Fruit fly (Drosophila melanogaster) whole organism, embryonic: Measurements from ENCODE around the gene Oatp74D.

Source experiments
- ATbp ChIP-seq: fragments of 200-800 bp; sonication (Bioruptor generic); optimal IDR thresholded peaks from 2 replicates; lab custom pipeline; 2017; ENCODE audit warnings: missing biosample characterization, mild to moderate bottlenecking, missing genetic modification characterization, missing genetic modification reagents
- Bdp1 ChIP-seq: fragments of 200-800 bp; sonication (Bioruptor generic); optimal IDR thresholded peaks from 3 replicates; lab custom pipeline; 2016; ENCODE audit warnings: missing biosample characterization, missing genetic modification characterization
- CG10565 ChIP-seq: fragments of 200-800 bp; sonication (Bioruptor generic); optimal IDR thresholded peaks from 3 replicates; lab custom pipeline; 2016; ENCODE audit warnings: missing biosample characterization, mild to moderate bottlenecking, missing genetic modification characterization
- CG10959 ChIP-seq: fragments of 200-800 bp; sonication (Bioruptor generic); IDR thresholded peaks from 2 replicates; pipeline ENCODE4 v1.3.6; 2022; ENCODE audit warnings: missing biosample characterization, missing genetic modification characterization
- CG11695 ChIP-seq: fragments of 200-800 bp; sonication (Bioruptor generic); IDR thresholded peaks from 3 replicates; pipeline ENCODE4 v1.3.6; 2022; ENCODE audit warnings: missing biosample characterization, missing genetic modification characterization
- CG12391 ChIP-seq: fragments of 200-800 bp; sonication (Bioruptor generic); optimal IDR thresholded peaks from 3 replicates; lab custom pipeline; 2018; ENCODE audit warnings: missing biosample characterization, mild to moderate bottlenecking, missing genetic modification characterization, moderate library complexity
- CG13624 ChIP-seq: fragments of 200-800 bp; sonication (Bioruptor generic); optimal IDR thresholded peaks from 2 replicates; lab custom pipeline; 2016; ENCODE audit warnings: missing biosample characterization, missing genetic modification characterization
- CG13775 ChIP-seq: fragments of 200-800 bp; sonication (Bioruptor generic); optimal IDR thresholded peaks from 3 replicates; lab custom pipeline; 2017; ENCODE audit warnings: missing biosample characterization, mild to moderate bottlenecking, missing genetic modification characterization
- CG14710 ChIP-seq: fragments of 200-800 bp; sonication (Bioruptor generic); optimal IDR thresholded peaks from 3 replicates; lab custom pipeline; 2019; ENCODE audit warnings: missing biosample characterization, mild to moderate bottlenecking, missing genetic modification characterization, moderate library complexity
- CG18262 ChIP-seq: fragments of 200-800 bp; optimal IDR thresholded peaks from 3 replicates; lab custom pipeline; 2019; ENCODE audit warnings: missing biosample characterization, mild to moderate bottlenecking, missing genetic modification characterization, moderate library complexity
- CG2199 ChIP-seq: fragments of 200-800 bp; sonication (Bioruptor generic); IDR thresholded peaks from 3 replicates; pipeline ENCODE4 v1.3.6; 2022; ENCODE audit warnings: missing biosample characterization, missing genetic modification characterization
- CG2202 ChIP-seq: fragments of 200-800 bp; sonication (Bioruptor generic); optimal IDR thresholded peaks from 2 replicates; lab custom pipeline; 2018; ENCODE audit warnings: missing biosample characterization, mild to moderate bottlenecking, missing genetic modification characterization
- CG31441 ChIP-seq: fragments of 200-800 bp; sonication (Bioruptor generic); IDR thresholded peaks from 2 replicates; pipeline ENCODE4 v1.3.6; 2022; ENCODE audit warnings: missing biosample characterization, missing genetic modification characterization
- CG3281 ChIP-seq: fragments of 200-800 bp; sonication (Bioruptor generic); optimal IDR thresholded peaks from 3 replicates; lab custom pipeline; 2017; ENCODE audit warnings: missing biosample characterization, mild to moderate bottlenecking, missing genetic modification characterization
- CG3995 ChIP-seq: fragments of 200-800 bp; sonication (Bioruptor generic); optimal IDR thresholded peaks from 3 replicates; lab custom pipeline; 2016; ENCODE audit warnings: missing biosample characterization, missing genetic modification characterization
- CG4360 ChIP-seq: fragments of 200-800 bp; sonication (Bioruptor generic); IDR thresholded peaks from 2 replicates; pipeline ENCODE4 v1.3.6; 2022; ENCODE audit warnings: missing biosample characterization, missing genetic modification characterization
- CG5953 ChIP-seq: fragments of 200-800 bp; sonication (Bioruptor generic); IDR thresholded peaks from 2 replicates; pipeline ENCODE4 v1.3.6; 2022; ENCODE audit warnings: missing biosample characterization, missing genetic modification characterization
- CG6791 ChIP-seq: fragments of 200-800 bp; sonication (Bioruptor generic); IDR thresholded peaks from 3 replicates; pipeline ENCODE4 v1.3.6; 2022; ENCODE audit warnings: missing biosample characterization, missing genetic modification characterization; ENCODE audit not compliant: partially characterized antibody
- CG9727 ChIP-seq: fragments of 200-800 bp; sonication (Bioruptor generic); optimal IDR thresholded peaks from 3 replicates; lab custom pipeline; 2017; ENCODE audit warnings: missing biosample characterization, mild to moderate bottlenecking, missing genetic modification characterization
- CG9797 ChIP-seq: fragments of 200-800 bp; sonication (Bioruptor generic); optimal IDR thresholded peaks from 3 replicates; lab custom pipeline; 2018; ENCODE audit warnings: missing biosample characterization, mild to moderate bottlenecking, missing genetic modification characterization
- CTCF ChIP-seq: fragments of 200-800 bp; sonication (Bioruptor generic); optimal IDR thresholded peaks from 2 replicates; lab custom pipeline; 2017; ENCODE audit warnings: missing biosample characterization, mild to moderate bottlenecking, missing genetic modification characterization, moderate library complexity
- D19A ChIP-seq: fragments of 200-800 bp; optimal IDR thresholded peaks from 3 replicates; lab custom pipeline; 2019; ENCODE audit warnings: missing biosample characterization, mild to moderate bottlenecking, missing genetic modification characterization, moderate library complexity
- E2f2 ChIP-seq: fragments of 200-800 bp; sonication (Bioruptor generic); IDR thresholded peaks from 2 replicates; pipeline ENCODE4 v1.3.6; 2022; ENCODE audit warnings: missing biosample characterization, missing genetic modification characterization
- HHEX ChIP-seq: fragments of 200-800 bp; sonication (Bioruptor generic); optimal IDR thresholded peaks from 3 replicates; lab custom pipeline; 2017; ENCODE audit warnings: missing biosample characterization, mild to moderate bottlenecking, missing genetic modification characterization, missing genetic modification reagents
- Lhr ChIP-seq: fragments of 200-800 bp; sonication (Bioruptor generic); optimal IDR thresholded peaks from 3 replicates; lab custom pipeline; 2017; ENCODE audit warnings: mild to moderate bottlenecking, missing biosample characterization, missing genetic modification reagents, missing genetic modification characterization
- NC2α ChIP-seq: fragments of 200-800 bp; sonication (Bioruptor generic); optimal IDR thresholded peaks from 2 replicates; lab custom pipeline; 2016; ENCODE audit warnings: missing biosample characterization, missing genetic modification characterization
- Scr ChIP-seq: fragments of 200-800 bp; sonication (Bioruptor generic); IDR thresholded peaks from 2 replicates; pipeline ENCODE4 v1.3.6; 2022; ENCODE audit warnings: missing biosample characterization, missing genetic modification characterization; ENCODE audit not compliant: partially characterized antibody
- Sox100B ChIP-seq: fragments of 200-800 bp; sonication (Bioruptor generic); optimal IDR thresholded peaks from 3 replicates; lab custom pipeline; 2018; ENCODE audit warnings: missing biosample characterization, mild to moderate bottlenecking, missing genetic modification characterization
- Trl ChIP-seq, 3 experiments: fragments of >200 bp in 2 of 3; fragments of 200-800 bp in 1 of 3; sonication (Bioruptor generic) in 1 of 3; optimal IDR thresholded peaks; 2 replicates in 1 of 3; 3 replicates in 2 of 3; lab custom pipeline; 2016 to 2017; ENCODE audit warnings: missing biosample characterization in 1 of 3, missing genetic modification characterization in 1 of 3
- Xbp1 ChIP-seq: fragments of 200-800 bp; sonication (Bioruptor generic); optimal IDR thresholded peaks from 3 replicates; lab custom pipeline; 2016; ENCODE audit warnings: missing biosample characterization, mild to moderate bottlenecking, missing genetic modification characterization
- YL-1 ChIP-seq: fragments of 200-800 bp; sonication (Bioruptor generic); optimal IDR thresholded peaks from 3 replicates; lab custom pipeline; 2017; ENCODE audit warnings: missing biosample characterization, mild to moderate bottlenecking, missing genetic modification characterization
- ac ChIP-seq: fragments of 200-800 bp; sonication (Bioruptor generic); optimal IDR thresholded peaks from 3 replicates; lab custom pipeline; 2017; ENCODE audit warnings: missing biosample characterization, mild to moderate bottlenecking, missing genetic modification characterization
- ara ChIP-seq: fragments of 200-800 bp; sonication (Bioruptor generic); IDR thresholded peaks from 2 replicates; pipeline ENCODE4 v1.3.6; 2022; ENCODE audit warnings: missing biosample characterization, missing genetic modification characterization
- bab2 ChIP-seq: fragments of 200-800 bp; sonication (Bioruptor generic); optimal IDR thresholded peaks from 2 replicates; lab custom pipeline; 2016; ENCODE audit warnings: missing biosample characterization, missing genetic modification characterization
- br ChIP-seq: fragments of >200 bp; optimal IDR thresholded peaks from 2 replicates; lab custom pipeline; 2017
- bsh ChIP-seq, 2 experiments: fragments of 200-800 bp; sonication (Bioruptor generic); optimal IDR thresholded peaks; 2 replicates each; lab custom pipeline; 2017 to 2018; ENCODE audit warnings: mild to moderate bottlenecking in 2 of 2, missing biosample characterization in 2 of 2, missing genetic modification characterization in 2 of 2, moderate library complexity in 1 of 2
- cg ChIP-seq: fragments of 200-800 bp; sonication (Bioruptor generic); optimal IDR thresholded peaks from 3 replicates; lab custom pipeline; 2019; ENCODE audit warnings: missing biosample characterization, mild to moderate bottlenecking, missing genetic modification characterization, moderate library complexity
- chinmo ChIP-seq: fragments of 200-800 bp; sonication (Bioruptor generic); IDR thresholded peaks from 4 replicates; pipeline ENCODE4 v1.3.6; 2022; ENCODE audit warnings: missing biosample characterization, missing genetic modification characterization; ENCODE audit not compliant: partially characterized antibody
- crp ChIP-seq, 2 experiments: fragments of 200-800 bp; sonication (Bioruptor generic); optimal IDR thresholded peaks; 2 replicates in 1 of 2; 3 replicates in 1 of 2; lab custom pipeline; 2017; ENCODE audit warnings: missing biosample characterization in 2 of 2, missing genetic modification characterization in 2 of 2, mild to moderate bottlenecking in 1 of 2, moderate library complexity in 1 of 2
- dmrt11E ChIP-seq: fragments of 200-800 bp; sonication (Bioruptor generic); optimal IDR thresholded peaks from 3 replicates; lab custom pipeline; 2018; ENCODE audit warnings: missing biosample characterization, mild to moderate bottlenecking, missing genetic modification characterization, moderate library complexity
- gsb-n ChIP-seq: fragments of 200-800 bp; sonication (Bioruptor generic); optimal IDR thresholded peaks from 3 replicates; lab custom pipeline; 2018; ENCODE audit warnings: missing biosample characterization, mild to moderate bottlenecking, missing genetic modification characterization
- psq ChIP-seq: fragments of 200-800 bp; sonication (Bioruptor generic); optimal IDR thresholded peaks from 2 replicates; lab custom pipeline; 2017; ENCODE audit warnings: missing biosample characterization, missing genetic modification characterization
- repo ChIP-seq: fragments of 200-800 bp; sonication (Bioruptor generic); optimal IDR thresholded peaks from 2 replicates; lab custom pipeline; 2016; ENCODE audit warnings: missing biosample characterization, missing genetic modification characterization
- stwl ChIP-seq: fragments of 200-800 bp; sonication (Bioruptor generic); optimal IDR thresholded peaks from 3 replicates; lab custom pipeline; 2018; ENCODE audit warnings: missing biosample characterization, mild to moderate bottlenecking, missing genetic modification characterization, moderate library complexity
- trem ChIP-seq: fragments of 200-800 bp; optimal IDR thresholded peaks from 3 replicates; lab custom pipeline; 2019; ENCODE audit warnings: missing biosample characterization, mild to moderate bottlenecking, missing genetic modification characterization, moderate library complexity
- unpg ChIP-seq: fragments of 200-800 bp; sonication (Bioruptor generic); optimal IDR thresholded peaks from 3 replicates; lab custom pipeline; 2018; ENCODE audit warnings: missing biosample characterization, mild to moderate bottlenecking, missing genetic modification characterization, moderate library complexity
- zen ChIP-seq: fragments of 200-800 bp; sonication (Bioruptor generic); optimal IDR thresholded peaks from 3 replicates; lab custom pipeline; 2018; ENCODE audit warnings: missing biosample characterization, mild to moderate bottlenecking, missing genetic modification characterization, moderate library complexity

Oatp74D gene

DNA sequence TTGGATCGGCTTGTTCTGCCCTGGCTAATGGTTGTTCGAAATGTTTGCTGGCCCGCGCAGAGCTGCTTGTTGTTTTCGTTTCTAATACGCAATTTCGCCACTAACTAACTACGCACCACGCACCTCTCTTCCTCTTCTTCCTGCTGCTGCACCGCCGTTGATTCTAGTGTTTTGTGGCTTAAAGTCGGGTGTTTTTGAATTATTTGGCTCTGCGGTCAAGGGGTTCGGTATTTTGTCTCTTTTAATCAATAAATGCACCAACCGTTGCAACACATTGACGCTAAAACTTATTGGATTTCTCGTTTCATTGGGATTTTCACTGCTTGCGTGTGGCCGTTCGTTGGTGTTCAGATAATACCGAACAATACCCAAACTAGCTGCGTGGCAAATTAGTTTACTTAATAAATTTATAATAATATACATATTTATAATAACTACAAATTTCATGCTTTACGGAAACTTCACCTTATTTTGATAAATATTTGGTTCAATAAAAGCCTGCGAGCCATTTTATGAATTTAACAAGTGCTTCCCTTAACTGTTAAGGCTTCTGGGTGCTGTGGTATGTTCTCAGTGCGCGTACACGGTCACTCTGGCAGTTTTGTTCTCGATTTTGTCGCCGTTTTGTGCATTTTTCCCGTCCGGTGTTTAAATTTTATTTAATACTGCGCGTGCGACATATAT is 42.7 kb downstream of the Oatp74D start, which contains the start of the genes Edc3 and Nedd4 (continued):
- TF ChIP-seq E2f2 (GFP tag; lab: Robert Waterston, UW) (peak; percentile 20; the same call in 1 of the 2 replicates), CG9797 (GFP tag; lab: Kevin White, UChicago) (peak; percentile 92), CG10959 (GFP tag; lab: Robert Waterston, UW) (no peak), CG13624 (GFP tag; lab: Kevin White, UChicago) (peak; percentile 93), YL-1 (peak; percentile 96), stwl (tag; lab: Kevin White, UChicago) (peak; percentile 60), CG3281 (peak; percentile 39), CG9727 (GFP tag; lab: Kevin White, UChicago) (peak; percentile 1), CG5953 (GFP tag; lab: Robert Waterston, UW) (no peak), CG3995 (peak; percentile 16), Sox100B (GFP tag; lab: Kevin White, UChicago) (peak; percentile 30), br (lab: Kevin White, UChicago) (no peak), dmrt11E (tag; lab: Kevin White, UChicago) (peak; percentile 22), bab2 (GFP tag; lab: Kevin White, UChicago) (no peak), Lhr (GFP tag; lab: Kevin White, UChicago) (peak; percentile 40), CG2202 (peak; percentile 16), zen (tag; lab: Kevin White, UChicago) (peak; percentile 13), Xbp1 (GFP tag; lab: Kevin White, UChicago) (no peak), ara (GFP tag; lab: Robert Waterston, UW) (no peak), CG10565 (GFP tag; lab: Kevin White, UChicago) (no peak), D19A (tag; lab: Kevin White, UChicago) (peak; percentile 41), chinmo (GFP tag; lab: Robert Waterston, UW) (0 out of 4 replicates have a peak, but pooled peaks have one; percentile 65), Bdp1 (GFP tag; lab: Kevin White, UChicago) (no peak), CG31441 (GFP tag; lab: Robert Waterston, UW) (peak; percentile 54; the same call in 1 of the 2 replicates), CG13775 (GFP tag; lab: Kevin White, UChicago) (peak; percentile 39), ac (GFP tag; lab: Kevin White, UChicago) (no peak), Scr (GFP tag; lab: Robert Waterston, UW) (peak; percentile 28; the same call in 1 of the 2 replicates), CTCF (GFP tag; lab: Kevin White, UChicago) (peak; percentile 38), trem (tag; lab: Kevin White, UChicago) (peak; percentile 76), unpg (GFP tag; lab: Kevin White, UChicago) (peak; percentile 20), CG18262 (tag; lab: Kevin White, UChicago) (peak; percentile 19), crp (GFP tag; optimal IDR thresholded peaks at IDR 0.05; lab: Kevin White, UChicago) (peak in 1 of 2 experiments; percentile 13), CG12391 (peak; percentile 59), gsb-n (peak; percentile 69)

DNA sequence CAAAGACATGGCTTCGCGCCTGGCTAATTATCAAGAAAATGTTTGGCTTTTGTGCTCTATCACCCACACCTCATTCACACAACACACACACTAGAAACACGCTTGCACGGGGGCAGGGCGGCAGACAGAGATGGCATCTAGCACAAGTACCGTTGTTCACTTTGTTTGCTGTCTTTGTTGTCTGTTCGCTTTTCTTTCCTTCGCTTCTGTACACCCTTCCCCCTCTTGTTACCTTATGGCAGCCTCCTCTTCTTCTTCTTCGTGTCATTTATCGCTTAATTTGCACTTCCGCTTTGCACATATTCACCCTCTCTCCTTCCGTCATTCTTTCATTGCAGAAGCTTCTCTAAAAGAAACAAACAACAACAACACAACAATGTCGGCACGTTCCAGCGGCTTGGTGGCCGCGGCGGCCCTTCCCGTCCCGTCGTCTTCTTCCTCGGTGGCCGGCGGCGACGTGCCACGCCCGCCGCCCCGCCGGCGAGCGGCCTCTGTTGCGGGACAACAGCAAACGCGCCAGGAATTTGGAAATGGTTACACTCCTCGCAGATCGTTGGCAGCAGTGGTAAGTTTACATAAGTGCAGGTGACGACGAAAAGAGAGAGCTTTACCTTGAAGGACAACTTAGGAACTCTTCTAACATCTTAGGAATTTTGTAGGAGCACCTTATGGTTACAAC is 43.7 kb downstream of the Oatp74D start:
- no peak for TF ChIP-seq Trl (optimal IDR thresholded peaks at IDR 0.05; lab: Kevin White, UChicago)
- TF ChIP-seq Trl (GFP tag; optimal IDR thresholded peaks at IDR 0.05; lab: Kevin White, UChicago), result peak; percentile 3
- 0 out of 3 replicates have a peak, but pooled peaks have one; percentile 23 for TF ChIP-seq CG2199 (GFP tag; lab: Robert Waterston, UW)
- 0 out of 3 replicates have a peak, but pooled peaks have one; percentile 14 for TF ChIP-seq CG11695 (GFP tag; lab: Robert Waterston, UW)
- TF ChIP-seq CG6791 (GFP tag; lab: Robert Waterston, UW), result 0 out of 3 replicates have a peak, but pooled peaks have one; percentile 21
- TF ChIP-seq cg (GFP tag; lab: Kevin White, UChicago), result peak; percentile 73
- TF ChIP-seq ATbp, result peak; percentile 32
- peak; percentile 22 for TF ChIP-seq HHEX (GFP tag; lab: Kevin White, UChicago)
- no peak for TF ChIP-seq CG14710
- TF ChIP-seq CG4360 (GFP tag; lab: Robert Waterston, UW), result peak; percentile 56; the same call in 1 of the 2 replicates
- TF ChIP-seq repo (GFP tag; lab: Kevin White, UChicago), result peak; percentile 4
- TF ChIP-seq psq (GFP tag; lab: Kevin White, UChicago), result peak; percentile 53
- 0 out of 4 replicates have a peak, but pooled peaks have one; percentile 53 for TF ChIP-seq chinmo (GFP tag; lab: Robert Waterston, UW)
- TF ChIP-seq NC2α (GFP tag; lab: Kevin White, UChicago), result peak; percentile 13
- peak in 1 of 2 experiments; percentile 7 for TF ChIP-seq bsh (GFP tag; optimal IDR thresholded peaks at IDR 0.05; lab: Kevin White, UChicago)
